Fruit fly (Drosophila melanogaster): ENCODE results near the gene CG33941.

DNA sequence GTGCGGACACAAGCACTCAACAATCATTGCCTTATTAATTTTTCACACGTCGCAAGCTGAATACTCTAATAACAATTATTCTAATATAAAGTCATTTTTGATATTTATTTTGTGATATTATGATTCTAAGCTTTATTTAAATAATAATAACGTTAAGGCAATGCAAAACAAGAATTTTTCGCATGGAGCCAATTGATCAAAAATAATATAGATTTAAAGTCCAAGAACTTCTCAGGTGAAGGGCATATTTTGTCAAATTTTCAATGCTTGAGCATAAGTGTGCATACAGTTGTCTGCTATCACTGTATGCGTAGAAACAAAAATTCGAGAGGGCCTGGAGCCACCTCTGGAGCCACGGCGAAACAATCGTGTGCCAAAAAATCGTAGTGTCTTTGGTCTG lies 32.9 kb upstream of the CG33941 start:
- TF ChIP-seq CG8301 (tag; optimal IDR thresholded peaks at IDR 0.05) (no peak), CG9948 (tag; optimal IDR thresholded peaks at IDR 0.05) (no peak), EcR (GFP tag; optimal IDR thresholded peaks at IDR 0.05) (no peak), CG10348 (GFP tag; IDR thresholded peaks at IDR 0.05) (no peak), CG15710 (tag; optimal IDR thresholded peaks at IDR 0.05) (no peak), D1 (tag; optimal IDR thresholded peaks at IDR 0.05) (no peak), CG32121 (GFP tag; IDR thresholded peaks at IDR 0.05) (no peak), CG13204 (GFP tag; optimal IDR thresholded peaks at IDR 0.05) (no peak), CG14655 (GFP tag; optimal IDR thresholded peaks at IDR 0.05) (no peak), Pif1A (GFP tag; optimal IDR thresholded peaks at IDR 0.05) (no peak), Snoo (tag; optimal IDR thresholded peaks at IDR 0.05) (no peak), CG4496 (GFP tag; IDR thresholded peaks at IDR 0.05) (no peak), gl (tag; optimal IDR thresholded peaks at IDR 0.05) (no peak), fd96Ca (GFP tag; IDR thresholded peaks at IDR 0.05) (no peak)
